Worm (Caenorhabditis elegans): ENCODE results near the gene ari-2.

The ari-2 gene

DNA sequence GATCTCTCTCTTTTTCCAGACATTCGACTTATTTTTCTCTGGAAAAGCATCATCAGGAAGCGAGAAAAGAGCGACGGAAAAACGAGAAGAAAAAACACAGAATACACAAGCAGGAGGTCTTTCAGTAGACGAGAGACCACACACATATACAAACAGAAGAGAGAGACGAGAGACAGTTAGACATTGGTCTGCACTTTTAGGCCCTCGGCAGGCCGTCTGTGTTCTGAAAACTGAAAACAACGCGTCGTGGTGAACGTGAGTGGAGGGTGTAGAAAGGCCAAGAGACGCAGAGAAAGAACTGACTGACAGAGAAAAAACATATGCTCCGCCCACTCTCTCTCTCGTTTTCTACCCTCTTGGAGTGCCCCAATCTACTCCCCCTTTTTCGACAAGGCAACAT, 31.3 kb downstream of the ari-2 start (continued):
- TF ChIP-seq T20F7.1 (GFP tag; optimal IDR thresholded peaks at IDR 0.05) (no peak), jun-1 (tag; optimal IDR thresholded peaks at IDR 0.05) (peak; percentile 24), ceh-32 (tag; optimal IDR thresholded peaks at IDR 0.05; ENCODE audit: poor library complexity) (no peak), lim-7 (GFP tag; IDR thresholded peaks at IDR 0.05) (no peak), R02D3.7 (tag; optimal IDR thresholded peaks at IDR 0.05) (no peak), aha-1 (tag) (peak; percentile 97), mxl-2 (GFP tag; conservative IDR thresholded peaks at IDR 0.05) (no peak), daf-19 (GFP tag; conservative IDR thresholded peaks at IDR 0.05) (no peak), nhr-77 (tag; optimal IDR thresholded peaks at IDR 0.05) (no peak), ceh-82 (tag; optimal IDR thresholded peaks at IDR 0.05) (no peak), ctbp-1 (GFP tag; IDR thresholded peaks at IDR 0.05) (no peak), lsy-2 (tag; optimal IDR thresholded peaks at IDR 0.05) (peak in 1 of 2 experiments; percentile 36), cey-2 (tag; optimal IDR thresholded peaks at IDR 0.05; ENCODE audit: borderline replicate concordance, insufficient read depth) (no peak), egl-27 (tag; optimal IDR thresholded peaks at IDR 0.05) (no peak), zfp-2 (tag; optimal IDR thresholded peaks at IDR 0.05) (no peak)

DNA sequence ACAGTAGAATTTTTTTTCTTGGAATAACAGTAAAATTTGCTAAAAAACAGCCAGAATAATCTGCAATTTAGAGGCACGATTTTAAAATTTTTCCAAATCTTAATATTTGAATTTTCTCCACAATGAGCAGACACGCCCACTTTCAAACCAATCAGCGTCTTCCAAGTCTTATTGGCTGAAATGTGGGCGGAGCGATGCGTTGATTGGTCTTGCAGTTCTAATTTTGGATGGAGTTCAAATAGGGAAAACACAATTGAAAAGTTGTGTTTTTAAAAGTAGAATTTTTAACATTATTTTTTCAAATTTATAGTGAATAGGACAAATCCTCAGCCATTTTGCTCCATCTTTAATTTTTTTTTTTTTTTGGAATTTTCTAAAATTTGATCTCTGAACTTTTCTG, 31.8 kb downstream of the ari-2 start:
- no peak for TF ChIP-seq nhr-42 (GFP tag; IDR thresholded peaks at IDR 0.05)
- no peak for TF ChIP-seq saeg-2 (GFP tag; IDR thresholded peaks at IDR 0.05)
- TF ChIP-seq pha-4 (GFP tag; IDR thresholded peaks at IDR 0.05), result no peak
- TF ChIP-seq pha-4 (tag; optimal IDR thresholded peaks at IDR 0.05), result no peak
- no peak for TF ChIP-seq tag-97 (GFP tag; IDR thresholded peaks at IDR 0.05)
- no peak for TF ChIP-seq ztf-11 (tag; optimal IDR thresholded peaks at IDR 0.05)
- no peak for TF ChIP-seq zfp-3 (GFP tag; conservative IDR thresholded peaks at IDR 0.05)
- no peak for TF ChIP-seq F44E2.7 (GFP tag; IDR thresholded peaks at IDR 0.05)
- no peak for TF ChIP-seq zip-2 (tag; optimal IDR thresholded peaks at IDR 0.05)
- no peak for TF ChIP-seq F37D6.2 (tag; optimal IDR thresholded peaks at IDR 0.05)
- TF ChIP-seq ceh-82 (tag; optimal IDR thresholded peaks at IDR 0.05), result no peak
- TF ChIP-seq sdz-12 (GFP tag; optimal IDR thresholded peaks at IDR 0.05), result no peak
- TF ChIP-seq nhr-10 (tag; optimal IDR thresholded peaks at IDR 0.05), result no peak
- no peak for TF ChIP-seq hlh-11 (tag; optimal IDR thresholded peaks at IDR 0.05)
- TF ChIP-seq lim-7 (GFP tag; IDR thresholded peaks at IDR 0.05), result no peak

DNA sequence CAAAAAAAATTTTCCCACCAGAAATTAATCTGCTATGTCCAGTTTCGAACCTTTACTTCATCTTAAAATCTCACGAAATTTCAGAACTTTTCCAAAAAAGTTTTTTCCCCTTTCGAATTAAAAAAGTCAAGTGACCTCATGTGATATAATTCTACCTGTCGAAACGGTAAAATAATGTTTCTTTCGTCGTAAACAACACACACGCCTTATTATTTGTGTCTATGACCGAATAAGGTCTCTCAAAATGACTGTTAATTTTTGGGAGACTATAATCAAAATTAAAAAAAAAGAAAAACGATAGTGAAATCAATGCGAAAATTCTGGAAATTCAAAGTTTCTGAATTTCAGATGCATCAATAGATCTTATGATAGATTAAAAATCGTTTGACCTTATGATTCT, 32.2 kb downstream of the ari-2 start:
- no peak for TF ChIP-seq daf-16 (GFP tag; optimal IDR thresholded peaks at IDR 0.05)
- TF ChIP-seq daf-16 (tag; optimal IDR thresholded peaks at IDR 0.05), result peak; percentile 95
- no peak for TF ChIP-seq lim-7 (GFP tag; IDR thresholded peaks at IDR 0.05)
- peak; percentile 42 for TF ChIP-seq nhr-28 (tag; optimal IDR thresholded peaks at IDR 0.05)
- no peak for TF ChIP-seq ceh-28 (tag; optimal IDR thresholded peaks at IDR 0.05)
- TF ChIP-seq zip-11 (GFP tag; IDR thresholded peaks at IDR 0.05), result no peak
- peak; percentile 34 for TF ChIP-seq hlh-30 (tag; optimal IDR thresholded peaks at IDR 0.05; ENCODE audit: insufficient read depth)
- TF ChIP-seq dve-1 (tag; optimal IDR thresholded peaks at IDR 0.05; ENCODE audit: insufficient read depth), result no peak

DNA sequence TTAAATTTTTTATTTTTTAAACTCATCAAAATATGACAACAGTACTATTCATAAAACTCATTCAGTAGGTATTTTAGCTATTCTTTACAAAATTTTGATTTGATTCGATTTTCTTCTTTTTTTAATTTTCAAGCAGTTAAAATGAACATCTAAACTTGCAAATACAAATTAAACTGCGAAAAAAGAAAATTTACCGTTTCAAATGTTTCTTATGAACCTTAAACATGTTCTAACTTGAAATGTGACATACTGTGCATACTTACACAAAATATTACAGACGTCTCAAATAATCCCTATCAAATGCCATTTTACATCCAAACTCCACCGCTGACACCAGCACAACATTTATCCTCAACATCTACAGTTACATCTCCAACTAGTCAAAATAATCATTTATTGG, 33.5 kb downstream of the ari-2 start, which contains the start of gene fkh-7:
Gene fkh-7, plus strand, starts transcription at position 301 of the 400 bp plus-strand sequence.
- no peak for TF ChIP-seq ztf-11 (tag; optimal IDR thresholded peaks at IDR 0.05)

DNA sequence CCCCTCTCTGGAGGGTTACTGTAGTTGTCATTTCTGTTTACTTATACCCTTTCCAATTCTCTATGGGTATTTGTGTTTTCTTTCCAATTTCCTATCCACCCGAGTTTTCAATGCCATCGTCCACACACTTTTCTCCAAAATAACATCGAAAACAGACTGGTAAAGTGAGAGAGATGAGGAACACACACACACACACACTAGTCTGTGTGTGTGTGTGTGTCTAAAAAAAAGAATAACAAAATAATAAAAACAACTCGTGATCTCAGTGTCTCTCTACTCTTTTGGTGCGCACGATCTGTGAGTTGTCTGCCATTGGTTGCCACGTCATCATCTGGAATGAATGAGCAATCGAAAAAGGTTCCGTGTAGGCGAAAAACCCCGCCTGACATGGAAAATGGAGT, 35.4 kb downstream of the ari-2 start:
- TF ChIP-seq dve-1 (tag; optimal IDR thresholded peaks at IDR 0.05; ENCODE audit: insufficient read depth) (peak; percentile 46), hlh-11 (tag; optimal IDR thresholded peaks at IDR 0.05) (peak; percentile 26), rbr-2 (tag; optimal IDR thresholded peaks at IDR 0.05) (peak; percentile 74), nhr-28 (tag; optimal IDR thresholded peaks at IDR 0.05) (peak; percentile 64), lsy-2 (tag; optimal IDR thresholded peaks at IDR 0.05) (peak in 1 of 2 experiments; percentile 15), mdl-1 (tag; optimal IDR thresholded peaks at IDR 0.05) (peak in 1 of 2 experiments; percentile 39), daf-16 (GFP tag; optimal IDR thresholded peaks at IDR 0.05) (peak in 1 of 2 experiments; percentile 96), daf-16 (tag; optimal IDR thresholded peaks at IDR 0.05) (peak; percentile 83), aha-1 (tag) (peak; percentile 95), lin-1 (GFP tag; IDR thresholded peaks at IDR 0.05) (no peak), jun-1 (tag; optimal IDR thresholded peaks at IDR 0.05) (no peak), egl-27 (tag; optimal IDR thresholded peaks at IDR 0.05) (no peak), hlh-30 (tag; optimal IDR thresholded peaks at IDR 0.05; ENCODE audit: insufficient read depth) (peak; percentile 57)

Measured in whole organism, L4 larva.